Worm (Caenorhabditis elegans) whole organism, young adult: ENCODE results near the gene F35C5.3.

ENCODE experiments used
- B0019.2 ChIP-seq: fragments of 200-800 bp; sonication (Bioruptor generic); conservative IDR thresholded peaks from 2 replicates; pipeline ENCODE4 v1.3.6; 2022; ENCODE audit warnings: missing genetic modification reagents, missing genetic modification characterization, missing compliant biosample characterization
- C06A6.2 ChIP-seq: fragments of 200-800 bp; sonication (Bioruptor generic); conservative IDR thresholded peaks from 2 replicates; pipeline ENCODE4 v1.3.6; 2022; ENCODE audit warnings: missing genetic modification characterization, missing compliant biosample characterization
- F22D6.2 ChIP-seq: sonication (generic microtip); optimal IDR thresholded peaks from 2 replicates; lab custom pipeline; 2016; ENCODE audit warnings: mild to moderate bottlenecking, missing genetic modification characterization, missing compliant biosample characterization
- F33H1.4 ChIP-seq: fragments of 200-800 bp; sonication (Bioruptor generic); IDR thresholded peaks from 2 replicates; pipeline ENCODE4 v1.3.6; 2022; ENCODE audit warnings: missing genetic modification reagents, missing genetic modification characterization, missing compliant biosample characterization
- F37B4.10 ChIP-seq: fragments of 200-800 bp; sonication (Bioruptor generic); IDR thresholded peaks from 2 replicates; pipeline ENCODE4 v1.3.6; 2022; ENCODE audit warnings: missing genetic modification characterization, missing compliant biosample characterization
- F57C9.4 ChIP-seq: sonication (generic microtip); optimal IDR thresholded peaks from 2 replicates; lab custom pipeline; 2017; ENCODE audit warnings: mild to moderate bottlenecking, missing genetic modification characterization, missing compliant biosample characterization
- T26A5.8 ChIP-seq: sonication (generic microtip); optimal IDR thresholded peaks from 2 replicates; lab custom pipeline; 2016; ENCODE audit warnings: missing genetic modification characterization, missing compliant biosample characterization
- Y53G8AR.9 ChIP-seq: fragments of 200-800 bp; sonication (Bioruptor generic); conservative IDR thresholded peaks from 2 replicates; pipeline ENCODE4 v1.3.6; 2022; ENCODE audit warnings: missing genetic modification reagents, missing genetic modification characterization, missing compliant biosample characterization
- akir-1 ChIP-seq: fragments of 200-800 bp; sonication (Bioruptor generic); optimal IDR thresholded peaks from 2 replicates; lab custom pipeline; 2018; ENCODE audit warnings: mild to moderate bottlenecking, missing genetic modification characterization, moderate library complexity, missing compliant biosample characterization
- ama-1 ChIP-seq, 3 experiments: fragments of 150-350 bp in 1 of 3; sonication (generic microtip) in 2 of 3; optimal IDR thresholded peaks; 2 replicates each; lab custom pipeline; 2014 to 2018; ENCODE audit warnings: missing biosample characterization in 2 of 3, missing genetic modification characterization in 2 of 3, missing genetic modification reagents in 2 of 3
- athp-1 ChIP-seq: sonication (generic microtip); optimal IDR thresholded peaks from 2 replicates; lab custom pipeline; 2017; ENCODE audit warnings: mild to moderate bottlenecking, missing genetic modification characterization, missing compliant biosample characterization
- attf-6 ChIP-seq: fragments of 200-800 bp; sonication (Bioruptor generic); IDR thresholded peaks from 2 replicates; pipeline ENCODE4 v1.3.6; 2022; ENCODE audit warnings: missing genetic modification reagents, missing genetic modification characterization, missing compliant biosample characterization
- bed-2 ChIP-seq: fragments of 200-800 bp; sonication (Bioruptor generic); IDR thresholded peaks from 2 replicates; pipeline ENCODE4 v1.3.6; 2022; ENCODE audit warnings: missing genetic modification reagents, missing genetic modification characterization, missing compliant biosample characterization
- ceh-27 ChIP-seq: fragments of 200-800 bp; sonication (Bioruptor generic); optimal IDR thresholded peaks from 2 replicates; lab custom pipeline; 2018; ENCODE audit warnings: mild to moderate bottlenecking, missing genetic modification characterization, moderate library complexity, missing compliant biosample characterization
- ceh-91 ChIP-seq: fragments of 200-800 bp; sonication (Bioruptor generic); IDR thresholded peaks from 2 replicates; pipeline ENCODE4 v1.3.6; 2022; ENCODE audit warnings: missing genetic modification reagents, missing genetic modification characterization, missing compliant biosample characterization
- die-1 ChIP-seq: sonication (generic microtip); optimal IDR thresholded peaks from 2 replicates; lab custom pipeline; 2016; ENCODE audit warnings: missing genotype, mild to moderate bottlenecking, missing genetic modification characterization, missing compliant biosample characterization
- efl-1 ChIP-seq: fragments of 150-350 bp; optimal IDR thresholded peaks from 2 replicates; lab custom pipeline; 2014; ENCODE audit warnings: missing biosample characterization, missing genetic modification reagents, missing genetic modification characterization
- fkh-3 ChIP-seq: sonication (generic microtip); optimal IDR thresholded peaks from 2 replicates; lab custom pipeline; 2016; ENCODE audit warnings: mild to moderate bottlenecking, missing genetic modification characterization, missing compliant biosample characterization
- him-1 ChIP-seq: sonication (generic microtip); optimal IDR thresholded peaks from 2 replicates; lab custom pipeline; 2016; ENCODE audit warnings: missing genotype, missing genetic modification reagents, missing genetic modification characterization, missing compliant biosample characterization
- hlh-26 ChIP-seq: fragments of 200-800 bp; sonication (Bioruptor generic); conservative IDR thresholded peaks from 2 replicates; pipeline ENCODE4 v1.3.6; 2022; ENCODE audit warnings: missing genetic modification reagents, missing genetic modification characterization, missing compliant biosample characterization
- hrde-1 ChIP-seq: sonication (generic microtip); optimal IDR thresholded peaks from 2 replicates; lab custom pipeline; 2016; ENCODE audit warnings: missing genetic modification characterization, mild to moderate bottlenecking, missing compliant biosample characterization, moderate library complexity, missing genotype, missing genetic modification reagents, borderline replicate concordance
- hsf-1 ChIP-seq: fragments of 200-800 bp; sonication (Bioruptor generic); IDR thresholded peaks from 2 replicates; pipeline ENCODE4 v1.3.6; 2022; ENCODE audit warnings: missing genetic modification reagents, missing genetic modification characterization, missing compliant biosample characterization
- lin-54 ChIP-seq: fragments of 200-800 bp; sonication (Bioruptor generic); optimal IDR thresholded peaks from 2 replicates; lab custom pipeline; 2018; ENCODE audit warnings: mild to moderate bottlenecking, missing genetic modification characterization, missing compliant biosample characterization
- lsl-1 ChIP-seq: fragments of 200-800 bp; sonication (Bioruptor generic); optimal IDR thresholded peaks from 2 replicates; lab custom pipeline; 2018; ENCODE audit warnings: mild to moderate bottlenecking, missing genetic modification characterization, moderate library complexity, missing compliant biosample characterization
- madf-10 ChIP-seq: sonication (generic microtip); optimal IDR thresholded peaks from 2 replicates; lab custom pipeline; 2016; ENCODE audit warnings: mild to moderate bottlenecking, missing genetic modification characterization, missing compliant biosample characterization
- madf-6 ChIP-seq: fragments of 200-800 bp; sonication (Bioruptor generic); IDR thresholded peaks from 2 replicates; pipeline ENCODE4 v1.3.6; 2022; ENCODE audit warnings: missing genetic modification reagents, missing genetic modification characterization, missing compliant biosample characterization
- madf-8 ChIP-seq: fragments of 200-800 bp; sonication (Bioruptor generic); conservative IDR thresholded peaks from 2 replicates; pipeline ENCODE4 v1.3.6; 2022; ENCODE audit warnings: missing genetic modification reagents, missing genetic modification characterization, missing compliant biosample characterization
- mel-28 ChIP-seq: sonication (generic microtip); optimal IDR thresholded peaks from 2 replicates; lab custom pipeline; 2016; ENCODE audit warnings: borderline replicate concordance, mild to moderate bottlenecking, missing genetic modification characterization, missing compliant biosample characterization
- mxl-1 ChIP-seq: sonication (generic microtip); optimal IDR thresholded peaks from 2 replicates; lab custom pipeline; 2016; ENCODE audit warnings: missing genetic modification characterization, missing compliant biosample characterization
- nfya-2 ChIP-seq: fragments of 200-800 bp; sonication (Bioruptor generic); IDR thresholded peaks from 2 replicates; pipeline ENCODE4 v1.3.6; 2022; ENCODE audit warnings: missing genetic modification reagents, missing genetic modification characterization, missing compliant biosample characterization
- nfyb-1 ChIP-seq: fragments of 200-800 bp; sonication (Bioruptor generic); IDR thresholded peaks from 2 replicates; pipeline ENCODE4 v1.3.6; 2022; ENCODE audit warnings: missing genetic modification reagents, missing genetic modification characterization, missing compliant biosample characterization
- nhr-90 ChIP-seq: sonication (generic microtip); optimal IDR thresholded peaks from 2 replicates; lab custom pipeline; 2016; ENCODE audit warnings: missing genotype, mild to moderate bottlenecking, missing genetic modification characterization, missing compliant biosample characterization
- pbrm-1 ChIP-seq: fragments of 200-800 bp; sonication (Bioruptor generic); IDR thresholded peaks from 2 replicates; pipeline ENCODE4 v1.3.6; 2022; ENCODE audit warnings: missing genetic modification reagents, missing genetic modification characterization, missing compliant biosample characterization
- rcor-1 ChIP-seq: fragments of 200-800 bp; sonication (Bioruptor generic); IDR thresholded peaks from 2 replicates; pipeline ENCODE4 v1.3.6; 2022; ENCODE audit warnings: missing genetic modification reagents, missing genetic modification characterization, missing compliant biosample characterization
- sea-2 ChIP-seq: fragments of 200-800 bp; sonication (Bioruptor generic); IDR thresholded peaks from 2 replicates; pipeline ENCODE4 v1.3.6; 2022; ENCODE audit warnings: missing genetic modification characterization, missing compliant biosample characterization
- snpc-1.3 ChIP-seq: sonication (generic microtip); optimal IDR thresholded peaks from 2 replicates; lab custom pipeline; 2017; ENCODE audit warnings: missing genetic modification characterization, mild to moderate bottlenecking, missing compliant biosample characterization, antibody characterized with exemption, moderate library complexity, missing genotype, missing genetic modification reagents; ENCODE audit not compliant: insufficient read depth
- snpc-4 ChIP-seq, 5 experiments: fragments of 150-350 bp in 1 of 5; sonication (generic microtip) in 4 of 5; optimal IDR thresholded peaks; 2 replicates each; lab custom pipeline; 2014 to 2018; ENCODE audit warnings: missing genetic modification characterization in 5 of 5, missing biosample characterization in 3 of 5, antibody characterized with exemption in 2 of 5, mild to moderate bottlenecking in 2 of 5, missing compliant biosample characterization in 2 of 5, missing genotype in 2 of 5, moderate library complexity in 2 of 5, missing genetic modification reagents in 1 of 5
- somi-1 ChIP-seq: fragments of 200-800 bp; sonication (Bioruptor generic); optimal IDR thresholded peaks from 2 replicates; lab custom pipeline; 2018; ENCODE audit warnings: mild to moderate bottlenecking, missing genetic modification characterization, missing compliant biosample characterization
- tbx-9 ChIP-seq: sonication (generic microtip); optimal IDR thresholded peaks from 2 replicates; lab custom pipeline; 2016; ENCODE audit warnings: borderline replicate concordance, missing genetic modification characterization, inconsistent platforms, missing compliant biosample characterization
- tlf-1 ChIP-seq: fragments of 200-800 bp; sonication (Bioruptor generic); optimal IDR thresholded peaks from 2 replicates; lab custom pipeline; 2018; ENCODE audit warnings: mild to moderate bottlenecking, missing genetic modification characterization, missing compliant biosample characterization
- unc-62 ChIP-seq: fragments of 150-350 bp; optimal IDR thresholded peaks from 2 replicates; lab custom pipeline; 2014; ENCODE audit warnings: missing biosample characterization, missing genetic modification reagents, missing genetic modification characterization
- xnd-1 ChIP-seq: sonication (generic microtip); optimal IDR thresholded peaks from 2 replicates; lab custom pipeline; 2016; ENCODE audit warnings: missing genotype, missing genetic modification reagents, missing genetic modification characterization, missing compliant biosample characterization
- ztf-18 ChIP-seq: sonication (generic microtip); optimal IDR thresholded peaks from 2 replicates; lab custom pipeline; 2016; ENCODE audit warnings: missing genotype, mild to moderate bottlenecking, missing genetic modification characterization, missing compliant biosample characterization
- ztf-22 ChIP-seq: fragments of 200-800 bp; sonication (Bioruptor generic); optimal IDR thresholded peaks from 2 replicates; lab custom pipeline; 2018; ENCODE audit warnings: mild to moderate bottlenecking, missing genetic modification characterization, moderate library complexity, missing compliant biosample characterization
- ztf-25 ChIP-seq: fragments of 200-800 bp; sonication (Bioruptor generic); IDR thresholded peaks from 2 replicates; pipeline ENCODE4 v1.3.6; 2022; ENCODE audit warnings: missing genetic modification reagents, missing genetic modification characterization, missing compliant biosample characterization
- ztf-26 ChIP-seq: sonication (generic microtip); optimal IDR thresholded peaks from 2 replicates; lab custom pipeline; 2017; ENCODE audit warnings: missing genetic modification characterization, missing compliant biosample characterization
- ztf-3 ChIP-seq: fragments of 200-800 bp; sonication (Bioruptor generic); optimal IDR thresholded peaks from 2 replicates; lab custom pipeline; 2018; ENCODE audit warnings: mild to moderate bottlenecking, missing genetic modification characterization, missing compliant biosample characterization
- ztf-6 ChIP-seq: fragments of 200-800 bp; sonication (Bioruptor generic); IDR thresholded peaks from 2 replicates; pipeline ENCODE4 v1.3.6; 2022; ENCODE audit warnings: missing genetic modification reagents, missing genetic modification characterization, missing compliant biosample characterization

Gene F35C5.3

ce11 chrII:12880406-12880805 is 8.2 kb upstream of the F35C5.3 start, which contains the start of gene F35C5.1 (continued):
- TF ChIP-seq nhr-90 (tag; lab: Kevin White, UChicago) (no peak), tlf-1 (GFP tag; lab: Kevin White, UChicago) (no peak), F33H1.4 (GFP tag; lab: Robert Waterston, UW) (peak; percentile 96), unc-62 (GFP tag; lab: Kevin White, UChicago) (no peak), sea-2 (no peak), mxl-1 (tag; lab: Kevin White, UChicago) (no peak), hrde-1 (tag; lab: Kevin White, UChicago) (no peak), ceh-27 (GFP tag; lab: Kevin White, UChicago) (no peak), F37B4.10 (GFP tag; lab: Robert Waterston, UW) (no peak), efl-1 (GFP tag; lab: Kevin White, UChicago) (peak; percentile 87), T26A5.8 (tag; lab: Kevin White, UChicago) (no peak), ztf-6 (GFP tag; lab: Robert Waterston, UW) (no peak), nfyb-1 (GFP tag; lab: Robert Waterston, UW) (0 out of 2 replicates have a peak, but pooled peaks have one; percentile 20), lin-54 (GFP tag; lab: Kevin White, UChicago) (peak; percentile 67), akir-1 (GFP tag; lab: Kevin White, UChicago) (no peak), B0019.2 (GFP tag; lab: Robert Waterston, UW) (no peak; the same call in 1 of the 2 replicates), Y53G8AR.9 (GFP tag; lab: Robert Waterston, UW) (no peak), bed-2 (GFP tag; lab: Robert Waterston, UW) (no peak), lsl-1 (peak; percentile 94), hlh-26 (GFP tag; lab: Robert Waterston, UW) (no peak), ztf-26 (tag; lab: Kevin White, UChicago) (no peak), C06A6.2 (GFP tag; lab: Robert Waterston, UW) (no peak), pbrm-1 (GFP tag; lab: Robert Waterston, UW) (0 out of 2 replicates have a peak, but pooled peaks have one; percentile 15), tbx-9 (tag; lab: Kevin White, UChicago) (no peak), athp-1 (tag; lab: Kevin White, UChicago) (no peak), xnd-1 (peak; percentile 88), madf-10 (no peak), mel-28 (no peak), ztf-25 (no peak), madf-8 (GFP tag; lab: Robert Waterston, UW) (peak; percentile 83), snpc-1.3 (tag; lab: Kevin White, UChicago) (no peak), rcor-1 (GFP tag; lab: Robert Waterston, UW) (peak; percentile 20; the same call in 1 of the 2 replicates), him-1 (tag; lab: Kevin White, UChicago) (no peak), fkh-3 (no peak), ama-1 (optimal IDR thresholded peaks at IDR 0.05; lab: Kevin White, UChicago) (no peak), ama-1 (GFP tag; optimal IDR thresholded peaks at IDR 0.05; lab: Kevin White, UChicago) (no peak), hsf-1 (GFP tag; lab: Robert Waterston, UW) (peak; percentile 97), ceh-91 (GFP tag; lab: Robert Waterston, UW) (peak; percentile 72), attf-6 (GFP tag; lab: Robert Waterston, UW) (no peak), ztf-18 (tag; lab: Kevin White, UChicago) (no peak), ztf-3 (no peak), die-1 (tag; lab: Kevin White, UChicago) (no peak), nfya-2 (GFP tag; lab: Robert Waterston, UW) (no peak), ztf-22 (GFP tag; lab: Kevin White, UChicago) (no peak), F57C9.4 (tag; lab: Kevin White, UChicago) (no peak), somi-1 (no peak), madf-6 (GFP tag; lab: Robert Waterston, UW) (peak; percentile 95), F22D6.2 (no peak), snpc-4 (GFP tag; optimal IDR thresholded peaks at IDR 0.05; lab: Kevin White, UChicago) (peak; percentile 24), snpc-4 (tag; optimal IDR thresholded peaks at IDR 0.05; lab: Kevin White, UChicago) (peak in 2 of 4 experiments; percentile 18 to 30)
